Worm (Caenorhabditis elegans) whole organism, young adult: ENCODE results near the gene ZC15.10.

Source experiments
- B0035.1 ChIP-seq: sonication (generic microtip); optimal IDR thresholded peaks from 2 replicates; lab custom pipeline; 2016; ENCODE audit warnings: missing genetic modification characterization, mild to moderate bottlenecking, missing compliant biosample characterization, missing genotype, missing genetic modification reagents
- F23B12.7 ChIP-seq: sonication (generic microtip); optimal IDR thresholded peaks from 2 replicates; lab custom pipeline; 2017; ENCODE audit warnings: missing genetic modification characterization, mild to moderate bottlenecking, missing compliant biosample characterization, antibody characterized with exemption, moderate library complexity; ENCODE audit not compliant: insufficient read depth
- K11D2.4 ChIP-seq: fragments of 200-800 bp; sonication (Bioruptor generic); IDR thresholded peaks from 2 replicates; pipeline ENCODE4 v1.3.6; 2022; ENCODE audit warnings: missing genetic modification reagents, missing genetic modification characterization, missing compliant biosample characterization
- T26A5.8 ChIP-seq: sonication (generic microtip); optimal IDR thresholded peaks from 2 replicates; lab custom pipeline; 2016; ENCODE audit warnings: missing genetic modification characterization, missing compliant biosample characterization
- Y53F4B.3 ChIP-seq: fragments of 200-800 bp; sonication (Bioruptor generic); IDR thresholded peaks from 2 replicates; pipeline ENCODE4 v1.3.6; 2022; ENCODE audit warnings: missing genetic modification reagents, missing genetic modification characterization, missing compliant biosample characterization
- Y95B8A.8 ChIP-seq: fragments of 200-800 bp; sonication (Bioruptor generic); IDR thresholded peaks from 2 replicates; pipeline ENCODE4 v1.3.6; 2022; ENCODE audit warnings: missing genetic modification reagents, missing genetic modification characterization, missing compliant biosample characterization
- athp-1 ChIP-seq: sonication (generic microtip); optimal IDR thresholded peaks from 2 replicates; lab custom pipeline; 2017; ENCODE audit warnings: mild to moderate bottlenecking, missing genetic modification characterization, missing compliant biosample characterization
- ceh-58 ChIP-seq: fragments of 200-800 bp; sonication (Bioruptor generic); IDR thresholded peaks from 2 replicates; pipeline ENCODE4 v1.3.6; 2022; ENCODE audit warnings: missing genetic modification characterization, missing compliant biosample characterization
- ceh-91 ChIP-seq: fragments of 200-800 bp; sonication (Bioruptor generic); IDR thresholded peaks from 2 replicates; pipeline ENCODE4 v1.3.6; 2022; ENCODE audit warnings: missing genetic modification reagents, missing genetic modification characterization, missing compliant biosample characterization
- dox-1 ChIP-seq: fragments of 200-800 bp; sonication (Bioruptor generic); IDR thresholded peaks from 2 replicates; pipeline ENCODE4 v1.3.6; 2022; ENCODE audit warnings: missing genetic modification reagents, missing genetic modification characterization, missing compliant biosample characterization
- egl-18 ChIP-seq: fragments of 200-800 bp; sonication (Bioruptor generic); IDR thresholded peaks from 2 replicates; pipeline ENCODE4 v1.3.6; 2022; ENCODE audit warnings: missing genetic modification reagents, missing genetic modification characterization, missing compliant biosample characterization
- egl-44 ChIP-seq: fragments of 200-800 bp; sonication (Bioruptor generic); IDR thresholded peaks from 2 replicates; pipeline ENCODE4 v1.3.6; 2022; ENCODE audit warnings: missing genetic modification reagents, missing genetic modification characterization, missing compliant biosample characterization
- ets-4 ChIP-seq: fragments of 200-800 bp; sonication (Bioruptor generic); optimal IDR thresholded peaks from 2 replicates; lab custom pipeline; 2018; ENCODE audit warnings: mild to moderate bottlenecking, missing genetic modification characterization, missing compliant biosample characterization
- him-1 ChIP-seq: sonication (generic microtip); optimal IDR thresholded peaks from 2 replicates; lab custom pipeline; 2016; ENCODE audit warnings: missing genotype, missing genetic modification reagents, missing genetic modification characterization, missing compliant biosample characterization
- hmg-1.2 ChIP-seq: fragments of 200-800 bp; sonication (Bioruptor generic); IDR thresholded peaks from 2 replicates; pipeline ENCODE4 v1.3.6; 2022; ENCODE audit warnings: missing genetic modification reagents, missing genetic modification characterization, missing compliant biosample characterization
- lin-26 ChIP-seq: fragments of 200-800 bp; sonication (Bioruptor generic); IDR thresholded peaks from 2 replicates; pipeline ENCODE4 v1.3.6; 2022; ENCODE audit warnings: missing genetic modification reagents, missing genetic modification characterization, missing compliant biosample characterization
- mel-28 ChIP-seq: sonication (generic microtip); optimal IDR thresholded peaks from 2 replicates; lab custom pipeline; 2016; ENCODE audit warnings: borderline replicate concordance, mild to moderate bottlenecking, missing genetic modification characterization, missing compliant biosample characterization
- nhr-120 ChIP-seq: fragments of 200-800 bp; sonication (Bioruptor generic); IDR thresholded peaks from 2 replicates; pipeline ENCODE4 v1.3.6; 2022; ENCODE audit warnings: missing genetic modification characterization, missing compliant biosample characterization
- rcor-1 ChIP-seq: fragments of 200-800 bp; sonication (Bioruptor generic); IDR thresholded peaks from 2 replicates; pipeline ENCODE4 v1.3.6; 2022; ENCODE audit warnings: missing genetic modification reagents, missing genetic modification characterization, missing compliant biosample characterization
- rpc-1 ChIP-seq, 2 experiments: fragments of 150-350 bp in 1 of 2; sonication (generic microtip) in 1 of 2; optimal IDR thresholded peaks; 2 replicates each; lab custom pipeline; 2014 to 2018; ENCODE audit warnings: missing biosample characterization in 1 of 2, missing genetic modification characterization in 1 of 2, missing genetic modification reagents in 1 of 2, missing genotype in 1 of 2
- sea-2 ChIP-seq: fragments of 200-800 bp; sonication (Bioruptor generic); IDR thresholded peaks from 2 replicates; pipeline ENCODE4 v1.3.6; 2022; ENCODE audit warnings: missing genetic modification characterization, missing compliant biosample characterization
- sptf-2 ChIP-seq: fragments of 200-800 bp; sonication (Bioruptor generic); optimal IDR thresholded peaks from 2 replicates; lab custom pipeline; 2018; ENCODE audit warnings: mild to moderate bottlenecking, missing genetic modification characterization, missing compliant biosample characterization
- tbp1 ChIP-seq: fragments of 200-800 bp; sonication (Bioruptor generic); optimal IDR thresholded peaks from 2 replicates; lab custom pipeline; 2018; ENCODE audit warnings: mild to moderate bottlenecking, missing genetic modification characterization, missing compliant biosample characterization
- zfh-2 ChIP-seq: fragments of 200-800 bp; sonication (Bioruptor generic); conservative IDR thresholded peaks from 2 replicates; pipeline ENCODE4 v1.3.6; 2022; ENCODE audit warnings: missing genetic modification reagents, missing genetic modification characterization, missing compliant biosample characterization
- ztf-26 ChIP-seq: sonication (generic microtip); optimal IDR thresholded peaks from 2 replicates; lab custom pipeline; 2017; ENCODE audit warnings: missing genetic modification characterization, missing compliant biosample characterization
- ztf-28 ChIP-seq: fragments of 200-800 bp; sonication (Bioruptor generic); IDR thresholded peaks from 2 replicates; pipeline ENCODE4 v1.3.6; 2022; ENCODE audit warnings: missing genetic modification reagents, missing genetic modification characterization, missing compliant biosample characterization

Gene ZC15.10

DNA sequence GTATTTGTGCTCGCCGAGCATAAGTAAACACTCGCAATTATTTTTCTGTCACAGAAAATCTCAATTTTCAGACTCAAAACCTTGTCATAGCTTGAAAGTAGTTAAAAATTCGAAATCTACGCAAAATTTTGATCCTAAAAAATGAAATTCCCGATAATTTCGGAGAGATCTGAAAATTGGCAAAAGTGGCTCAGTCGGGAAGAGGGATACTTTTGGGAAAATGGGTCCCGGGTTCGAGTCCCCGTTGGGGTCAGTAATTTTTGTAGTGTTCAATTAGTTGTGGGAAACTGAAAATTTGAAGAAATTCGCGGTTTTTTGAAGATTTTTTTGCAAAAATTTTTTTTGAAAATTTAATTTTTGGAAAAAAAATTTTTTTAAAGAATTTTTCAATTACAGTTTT, 33.6 kb upstream of the ZC15.10 start:
- TF ChIP-seq tbp1 (GFP tag; lab: Kevin White, UChicago) (peak; percentile 61), Y95B8A.8 (GFP tag; lab: Robert Waterston, UW) (no peak), rpc-1 (optimal IDR thresholded peaks at IDR 0.05; lab: Kevin White, UChicago) (peak; percentile 0), rpc-1 (tag; optimal IDR thresholded peaks at IDR 0.05; lab: Kevin White, UChicago) (peak; percentile 61)

DNA sequence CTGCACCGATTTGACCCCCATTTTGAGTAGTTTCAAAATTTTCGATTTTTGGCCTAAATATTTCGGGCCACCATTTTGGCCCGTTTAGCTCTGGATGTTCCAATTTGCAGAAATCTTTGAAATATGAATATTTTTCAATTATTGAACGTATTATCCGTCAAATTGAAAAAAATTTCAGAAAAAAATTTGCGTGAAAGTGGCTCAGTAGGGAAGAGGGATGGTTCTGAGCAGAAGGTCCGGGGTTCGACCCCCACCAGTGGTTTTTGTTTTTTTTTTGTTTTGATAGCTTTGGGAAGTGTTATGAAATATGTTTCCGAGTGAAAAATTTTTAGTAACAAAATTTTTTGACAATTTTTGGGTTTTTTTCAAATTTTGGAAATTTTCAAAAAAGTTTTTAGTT, 31.2 kb upstream of the ZC15.10 start:
- TF ChIP-seq tbp1 (GFP tag; lab: Kevin White, UChicago), result peak; percentile 52
- TF ChIP-seq F23B12.7 (tag; lab: Kevin White, UChicago), result no peak
- TF ChIP-seq zfh-2 (GFP tag; lab: Robert Waterston, UW), result no peak
- TF ChIP-seq rpc-1 (optimal IDR thresholded peaks at IDR 0.05; lab: Kevin White, UChicago), result peak; percentile 5
- TF ChIP-seq rpc-1 (tag; optimal IDR thresholded peaks at IDR 0.05; lab: Kevin White, UChicago), result peak; percentile 58

DNA sequence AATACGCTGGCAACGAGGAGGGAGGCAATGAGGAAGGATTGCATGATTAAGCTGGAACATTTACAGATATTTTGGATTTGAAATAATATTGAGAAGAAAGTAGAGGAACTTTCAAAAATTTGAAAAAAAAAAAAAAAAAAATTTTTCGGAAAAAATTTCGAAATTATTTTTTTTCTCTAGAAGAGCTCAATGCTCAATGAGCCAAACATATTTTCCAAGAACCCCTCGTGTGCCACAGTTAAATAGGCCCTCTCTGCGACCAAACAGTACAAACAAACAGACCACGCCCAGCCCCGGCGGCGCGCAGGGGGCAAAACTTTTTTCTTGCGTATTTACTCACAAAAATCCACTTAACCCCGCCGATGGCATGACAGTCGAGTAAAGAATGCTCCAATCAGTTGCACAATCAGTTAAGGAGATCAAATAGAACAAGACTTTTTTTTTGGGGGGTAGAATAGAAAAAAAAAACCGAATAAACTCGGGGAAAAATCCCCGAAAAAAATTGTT, 30.7 kb upstream of the ZC15.10 start, which contains the start of gene pqn-94:
Gene pqn-94, minus strand, starts transcription at position 51 of the 507 bp plus-strand sequence.
- TF ChIP-seq ceh-91 (GFP tag; lab: Robert Waterston, UW) (no peak), athp-1 (no peak), rcor-1 (GFP tag; lab: Robert Waterston, UW) (no peak), hmg-1.2 (no peak), sptf-2 (no peak), ztf-28 (GFP tag; lab: Robert Waterston, UW) (no peak), sea-2 (GFP tag; lab: Robert Waterston, UW) (no peak), him-1 (tag; lab: Kevin White, UChicago) (no peak), B0035.1 (tag; lab: Kevin White, UChicago) (no peak), K11D2.4 (no peak), mel-28 (tag; lab: Kevin White, UChicago) (no peak)

DNA sequence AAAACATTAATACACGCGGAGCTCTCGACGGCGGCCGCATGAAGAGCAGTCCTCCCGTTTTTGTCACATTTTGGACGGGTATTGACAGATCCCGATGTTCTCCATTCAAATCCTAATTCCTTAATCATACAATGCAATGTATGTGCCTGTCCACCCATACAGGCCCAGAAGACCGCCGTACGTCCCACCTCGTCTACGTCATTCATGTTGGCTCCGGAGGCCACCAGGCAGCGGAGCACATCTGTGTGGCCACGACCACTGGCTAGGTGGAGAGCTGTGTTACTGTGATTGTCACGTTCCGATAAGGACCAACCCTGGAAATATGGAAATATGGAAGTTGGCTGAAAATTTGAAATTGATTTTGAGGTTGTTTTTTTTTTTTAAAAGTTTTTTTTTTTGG, 27.7 kb upstream of the ZC15.10 start:
- TF ChIP-seq nhr-120 (0 out of 2 replicates have a peak, but pooled peaks have one; percentile 60), egl-18 (GFP tag; lab: Robert Waterston, UW) (no peak)

DNA sequence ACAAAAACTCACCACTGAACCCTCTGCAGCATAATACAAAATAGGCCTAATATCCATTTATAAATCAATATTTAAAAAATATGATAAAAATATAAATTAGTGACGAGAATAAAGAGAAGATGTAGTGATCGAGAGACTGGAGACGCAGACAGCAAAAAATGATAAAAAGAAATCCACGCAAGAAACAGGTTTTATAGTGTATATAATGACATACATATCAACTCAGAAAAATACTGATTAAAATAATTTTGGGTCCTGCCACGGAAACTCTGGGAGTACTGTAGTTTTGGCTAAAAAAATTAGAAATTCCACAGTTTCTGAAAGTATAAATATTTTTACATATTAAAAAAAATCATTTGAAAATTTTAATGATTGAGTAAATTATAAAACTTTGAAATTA, 21.2 kb upstream of the ZC15.10 start, which contains the start of gene mlt-4:
Gene mlt-4, minus strand, starts transcription at position 101 of the 400 bp plus-strand sequence.
- no peak for TF ChIP-seq B0035.1 (tag; lab: Kevin White, UChicago)
- no peak for TF ChIP-seq Y53F4B.3 (GFP tag; lab: Robert Waterston, UW)
- TF ChIP-seq dox-1, result no peak

DNA sequence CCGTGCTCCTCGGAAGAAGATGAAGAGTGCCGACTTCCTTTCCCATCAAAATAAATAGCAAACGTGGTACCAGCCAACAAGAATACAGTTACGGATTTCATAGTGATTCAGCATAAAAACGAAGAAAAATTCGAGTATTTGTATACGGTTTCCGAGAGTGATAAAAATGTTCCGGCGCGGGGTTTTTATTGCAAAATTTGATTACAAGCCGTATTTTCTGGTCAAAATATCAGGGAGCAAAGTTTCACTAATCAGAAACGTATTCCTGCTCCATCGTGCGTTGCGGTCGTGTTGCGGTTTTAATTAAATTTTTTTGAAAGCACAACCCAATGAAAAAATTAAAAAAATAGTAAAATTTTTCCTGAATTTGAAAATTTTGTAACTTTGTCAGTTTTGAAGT, 16.1 kb upstream of the ZC15.10 start, which contains the start of gene clec-261:
Gene clec-261, minus strand, starts transcription at position 101 of the 400 bp plus-strand sequence.
- TF ChIP-seq rcor-1 (GFP tag; lab: Robert Waterston, UW) (no peak), Y95B8A.8 (GFP tag; lab: Robert Waterston, UW) (no peak), athp-1 (no peak), T26A5.8 (tag; lab: Kevin White, UChicago) (no peak), sptf-2 (no peak), ceh-58 (no peak), ztf-26 (no peak)

DNA sequence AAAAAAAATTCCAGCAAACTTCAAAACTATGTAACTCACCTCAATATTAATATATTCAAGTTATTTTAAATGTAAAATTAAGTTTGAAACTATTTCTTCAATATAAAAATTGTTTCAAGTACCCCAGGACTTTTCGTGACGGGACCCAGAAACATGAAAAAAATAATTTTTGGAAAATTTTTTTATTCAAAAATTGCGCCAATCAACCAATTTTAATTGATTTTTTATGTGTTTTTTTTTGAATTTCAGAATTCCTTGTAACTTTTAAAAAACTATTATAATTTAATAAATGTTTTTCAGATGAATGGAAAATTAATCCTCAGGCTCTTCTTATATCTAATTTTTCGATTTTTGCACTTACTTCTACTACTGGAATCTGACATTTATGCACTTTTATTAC, 12.9 kb upstream of the ZC15.10 start, which contains the start of gene ZC15.5:
Gene ZC15.5, plus strand, starts transcription at position 301 of the 400 bp plus-strand sequence.
- TF ChIP-seq ets-4 (no peak), egl-44 (GFP tag; lab: Robert Waterston, UW) (no peak), F23B12.7 (tag; lab: Kevin White, UChicago) (no peak), lin-26 (GFP tag; lab: Robert Waterston, UW) (no peak)
